Fruit fly (Drosophila melanogaster) whole organism, embryonic: ENCODE data around the gene Cad88C.

Source experiments
- Atf3 ChIP-seq: fragments of 200-800 bp; sonication (Bioruptor generic); optimal IDR thresholded peaks from 3 replicates; lab custom pipeline; 2016; ENCODE audit warnings: missing biosample characterization, missing genetic modification characterization
- CG10462 ChIP-seq: fragments of 200-800 bp; sonication (Bioruptor generic); optimal IDR thresholded peaks from 2 replicates; lab custom pipeline; 2016; ENCODE audit warnings: missing biosample characterization, missing genetic modification characterization
- CG11695 ChIP-seq: fragments of 200-800 bp; sonication (Bioruptor generic); IDR thresholded peaks from 3 replicates; pipeline ENCODE4 v1.3.6; 2022; ENCODE audit warnings: missing biosample characterization, missing genetic modification characterization
- CG12391 ChIP-seq: fragments of 200-800 bp; sonication (Bioruptor generic); optimal IDR thresholded peaks from 3 replicates; lab custom pipeline; 2018; ENCODE audit warnings: missing biosample characterization, mild to moderate bottlenecking, missing genetic modification characterization, moderate library complexity
- CG15696 ChIP-seq: fragments of 200-800 bp; sonication (Bioruptor generic); optimal IDR thresholded peaks from 2 replicates; lab custom pipeline; 2019; ENCODE audit warnings: missing biosample characterization, mild to moderate bottlenecking, missing genetic modification characterization, moderate library complexity
- CG2199 ChIP-seq: fragments of 200-800 bp; sonication (Bioruptor generic); IDR thresholded peaks from 3 replicates; pipeline ENCODE4 v1.3.6; 2022; ENCODE audit warnings: missing biosample characterization, missing genetic modification characterization
- CG2678 ChIP-seq: fragments of 200-800 bp; sonication (Bioruptor generic); optimal IDR thresholded peaks from 3 replicates; lab custom pipeline; 2019; ENCODE audit warnings: missing biosample characterization, mild to moderate bottlenecking, missing genetic modification characterization, moderate library complexity
- CG34422 ChIP-seq: fragments of 200-800 bp; sonication (Bioruptor generic); IDR thresholded peaks from 3 replicates; pipeline ENCODE4 v1.3.6; 2022; ENCODE audit warnings: missing biosample characterization, missing genetic modification characterization
- CG3995 ChIP-seq: fragments of 200-800 bp; sonication (Bioruptor generic); optimal IDR thresholded peaks from 3 replicates; lab custom pipeline; 2016; ENCODE audit warnings: missing biosample characterization, missing genetic modification characterization
- CG6175 ChIP-seq: fragments of 200-800 bp; sonication (Bioruptor generic); IDR thresholded peaks from 3 replicates; pipeline ENCODE4 v1.3.6; 2022; ENCODE audit warnings: missing biosample characterization, missing genetic modification characterization
- CG6791 ChIP-seq: fragments of 200-800 bp; sonication (Bioruptor generic); IDR thresholded peaks from 3 replicates; pipeline ENCODE4 v1.3.6; 2022; ENCODE audit warnings: missing biosample characterization, missing genetic modification characterization; ENCODE audit not compliant: partially characterized antibody
- CG7556 ChIP-seq: fragments of 200-800 bp; sonication (Bioruptor generic); optimal IDR thresholded peaks from 2 replicates; lab custom pipeline; 2017; ENCODE audit warnings: missing biosample characterization, mild to moderate bottlenecking, missing genetic modification characterization
- CG7839 ChIP-seq: fragments of 200-800 bp; sonication (Bioruptor generic); optimal IDR thresholded peaks from 3 replicates; lab custom pipeline; 2018; ENCODE audit warnings: missing biosample characterization, mild to moderate bottlenecking, missing genetic modification characterization, moderate library complexity
- CG8089 ChIP-seq: fragments of 200-800 bp; sonication (Bioruptor generic); optimal IDR thresholded peaks from 3 replicates; lab custom pipeline; 2016; ENCODE audit warnings: missing biosample characterization, missing genetic modification characterization
- Camta ChIP-seq: fragments of 200-800 bp; sonication (Bioruptor generic); optimal IDR thresholded peaks from 2 replicates; lab custom pipeline; 2016; ENCODE audit warnings: missing biosample characterization, missing genetic modification characterization
- E2f1 ChIP-seq: fragments of 200-800 bp; sonication (Bioruptor generic); IDR thresholded peaks from 2 replicates; pipeline ENCODE4 v1.3.6; 2022; ENCODE audit warnings: missing biosample characterization, missing genetic modification characterization
- Ets97D ChIP-seq: fragments of 200-800 bp; sonication (Bioruptor generic); optimal IDR thresholded peaks from 3 replicates; lab custom pipeline; 2016; ENCODE audit warnings: missing biosample characterization, missing genetic modification characterization
- Hmx ChIP-seq: fragments of 200-800 bp; sonication (Bioruptor generic); optimal IDR thresholded peaks from 2 replicates; lab custom pipeline; 2016; ENCODE audit warnings: missing biosample characterization, missing genetic modification characterization
- Kr ChIP-seq: fragments of 200-800 bp; sonication (Bioruptor generic); optimal IDR thresholded peaks from 2 replicates; lab custom pipeline; 2017; ENCODE audit warnings: missing biosample characterization, mild to moderate bottlenecking, missing genetic modification characterization
- Med ChIP-seq: fragments of 200-800 bp; sonication (Bioruptor generic); peaks from one replicate; lab custom pipeline; 2016; ENCODE audit warnings: missing biosample characterization, missing genetic modification characterization, mild to moderate bottlenecking, inconsistent platforms, moderate library complexity
- Mes4 ChIP-seq: fragments of 200-800 bp; sonication (Bioruptor generic); optimal IDR thresholded peaks from 2 replicates; lab custom pipeline; 2016; ENCODE audit warnings: missing biosample characterization, missing genetic modification characterization
- Spps ChIP-seq: fragments of 200-800 bp; sonication (Bioruptor generic); optimal IDR thresholded peaks from 2 replicates; lab custom pipeline; 2018; ENCODE audit warnings: missing biosample characterization, mild to moderate bottlenecking, missing genetic modification characterization
- Trl ChIP-seq, 3 experiments: fragments of >200 bp in 2 of 3; fragments of 200-800 bp in 1 of 3; sonication (Bioruptor generic) in 1 of 3; optimal IDR thresholded peaks; 2 replicates in 1 of 3; 3 replicates in 2 of 3; lab custom pipeline; 2016 to 2017; ENCODE audit warnings: missing biosample characterization in 1 of 3, missing genetic modification characterization in 1 of 3
- ac ChIP-seq: fragments of 200-800 bp; sonication (Bioruptor generic); optimal IDR thresholded peaks from 3 replicates; lab custom pipeline; 2017; ENCODE audit warnings: missing biosample characterization, mild to moderate bottlenecking, missing genetic modification characterization
- ase ChIP-seq: fragments of 200-800 bp; sonication (Bioruptor generic); IDR thresholded peaks from 3 replicates; pipeline ENCODE4 v1.3.6; 2022; ENCODE audit warnings: missing biosample characterization, missing genetic modification characterization
- chn ChIP-seq: fragments of 200-800 bp; sonication (Bioruptor generic); optimal IDR thresholded peaks from 2 replicates; lab custom pipeline; 2016; ENCODE audit warnings: missing biosample characterization, missing genetic modification characterization
- crol ChIP-seq: fragments of 200-800 bp; sonication (Bioruptor generic); IDR thresholded peaks from 2 replicates; pipeline ENCODE4 v1.3.6; 2022; ENCODE audit warnings: missing biosample characterization, missing genetic modification characterization
- crp ChIP-seq, 2 experiments: fragments of 200-800 bp; sonication (Bioruptor generic); optimal IDR thresholded peaks; 2 replicates in 1 of 2; 3 replicates in 1 of 2; lab custom pipeline; 2017; ENCODE audit warnings: missing biosample characterization in 2 of 2, missing genetic modification characterization in 2 of 2, mild to moderate bottlenecking in 1 of 2, moderate library complexity in 1 of 2
- dm ChIP-seq: fragments of 200-800 bp; sonication (Bioruptor generic); optimal IDR thresholded peaks from 3 replicates; lab custom pipeline; 2016; ENCODE audit warnings: missing biosample characterization, missing genetic modification characterization
- dmrt11E ChIP-seq: fragments of 200-800 bp; sonication (Bioruptor generic); optimal IDR thresholded peaks from 3 replicates; lab custom pipeline; 2018; ENCODE audit warnings: missing biosample characterization, mild to moderate bottlenecking, missing genetic modification characterization, moderate library complexity
- dysf ChIP-seq: fragments of 200-800 bp; sonication (Bioruptor generic); IDR thresholded peaks from 3 replicates; pipeline ENCODE4 v1.3.6; 2022; ENCODE audit warnings: missing biosample characterization, missing genetic modification characterization
- eve ChIP-seq, 2 experiments: fragments of >200 bp; optimal IDR thresholded peaks; 2 replicates each; lab custom pipeline; 2017; ENCODE audit warnings: missing biosample characterization in 2 of 2, missing genetic modification characterization in 2 of 2
- ftz-f1 ChIP-seq: fragments of 200-800 bp; sonication (Bioruptor generic); optimal IDR thresholded peaks from 2 replicates; lab custom pipeline; 2016; ENCODE audit warnings: missing biosample characterization, missing genetic modification characterization
- h ChIP-seq: fragments of >200 bp; optimal IDR thresholded peaks from 2 replicates; lab custom pipeline; 2017
- ham ChIP-seq: fragments of 200-800 bp; sonication (Bioruptor generic); IDR thresholded peaks from 2 replicates; pipeline ENCODE4 v1.3.6; 2022; ENCODE audit warnings: missing biosample characterization, missing genetic modification characterization
- hbn ChIP-seq: fragments of 200-800 bp; sonication (Bioruptor generic); IDR thresholded peaks from 2 replicates; pipeline ENCODE4 v1.3.6; 2022; ENCODE audit warnings: missing biosample characterization, missing genetic modification characterization; ENCODE audit not compliant: partially characterized antibody
- jing ChIP-seq: fragments of 200-800 bp; sonication (Bioruptor generic); optimal IDR thresholded peaks from 2 replicates; lab custom pipeline; 2018; ENCODE audit warnings: missing biosample characterization, mild to moderate bottlenecking, missing genetic modification characterization
- klu ChIP-seq: fragments of 200-800 bp; sonication (Bioruptor generic); IDR thresholded peaks from 2 replicates; pipeline ENCODE4 v1.3.6; 2022; ENCODE audit warnings: missing biosample characterization, missing genetic modification characterization
- lilli ChIP-seq: fragments of 200-800 bp; sonication (Bioruptor generic); optimal IDR thresholded peaks from 3 replicates; lab custom pipeline; 2016; ENCODE audit warnings: missing biosample characterization, missing genetic modification characterization
- lmd ChIP-seq: fragments of 200-800 bp; sonication (Bioruptor generic); IDR thresholded peaks from 2 replicates; pipeline ENCODE4 v1.3.6; 2022; ENCODE audit warnings: missing biosample characterization, missing genetic modification characterization
- lov ChIP-seq, 2 experiments: fragments of 200-800 bp in 1 of 2; fragments of >200 bp in 1 of 2; sonication (Bioruptor generic) in 1 of 2; IDR thresholded peaks in 1 of 2; optimal IDR thresholded peaks in 1 of 2; 2 replicates in 1 of 2; 3 replicates in 1 of 2; pipeline versions ENCODE4 v1.3.6 to Lab custom; 2017 to 2022; ENCODE audit warnings: missing biosample characterization in 1 of 2, missing genetic modification characterization in 1 of 2
- ro ChIP-seq: fragments of 200-800 bp; sonication (Bioruptor generic); IDR thresholded peaks from 2 replicates; pipeline ENCODE4 v1.3.6; 2022; ENCODE audit warnings: missing biosample characterization, missing genetic modification characterization
- sd ChIP-seq: fragments of 200-800 bp; sonication (Bioruptor generic); optimal IDR thresholded peaks from 3 replicates; lab custom pipeline; 2018; ENCODE audit warnings: missing biosample characterization, mild to moderate bottlenecking, missing genetic modification characterization, moderate library complexity
- stwl ChIP-seq: fragments of 200-800 bp; sonication (Bioruptor generic); optimal IDR thresholded peaks from 3 replicates; lab custom pipeline; 2018; ENCODE audit warnings: missing biosample characterization, mild to moderate bottlenecking, missing genetic modification characterization, moderate library complexity
- tgo ChIP-seq: fragments of 200-800 bp; sonication (Bioruptor generic); IDR thresholded peaks from 3 replicates; pipeline ENCODE4 v1.3.6; 2022; ENCODE audit warnings: missing biosample characterization, missing genetic modification characterization
- toy ChIP-seq: fragments of 200-800 bp; sonication (Bioruptor generic); IDR thresholded peaks from 2 replicates; pipeline ENCODE4 v1.3.6; 2022; ENCODE audit warnings: missing biosample characterization, missing genetic modification characterization
- wek ChIP-seq: fragments of 200-800 bp; sonication (Bioruptor generic); optimal IDR thresholded peaks from 3 replicates; lab custom pipeline; 2018; ENCODE audit warnings: missing biosample characterization, mild to moderate bottlenecking, missing genetic modification characterization, moderate library complexity
- wor ChIP-seq: fragments of 200-800 bp; sonication (Bioruptor generic); IDR thresholded peaks from 2 replicates; pipeline ENCODE4 v1.3.6; 2022; ENCODE audit warnings: missing biosample characterization, missing genetic modification characterization
- zf30C ChIP-seq: fragments of 200-800 bp; sonication (Bioruptor generic); optimal IDR thresholded peaks from 3 replicates; lab custom pipeline; 2018; ENCODE audit warnings: missing biosample characterization, mild to moderate bottlenecking, missing genetic modification characterization
- zfh1 ChIP-seq: fragments of 200-800 bp; sonication (Bioruptor generic); IDR thresholded peaks from 3 replicates; pipeline ENCODE4 v1.3.6; 2022; ENCODE audit warnings: missing biosample characterization, missing genetic modification characterization

Gene Cad88C

DNA sequence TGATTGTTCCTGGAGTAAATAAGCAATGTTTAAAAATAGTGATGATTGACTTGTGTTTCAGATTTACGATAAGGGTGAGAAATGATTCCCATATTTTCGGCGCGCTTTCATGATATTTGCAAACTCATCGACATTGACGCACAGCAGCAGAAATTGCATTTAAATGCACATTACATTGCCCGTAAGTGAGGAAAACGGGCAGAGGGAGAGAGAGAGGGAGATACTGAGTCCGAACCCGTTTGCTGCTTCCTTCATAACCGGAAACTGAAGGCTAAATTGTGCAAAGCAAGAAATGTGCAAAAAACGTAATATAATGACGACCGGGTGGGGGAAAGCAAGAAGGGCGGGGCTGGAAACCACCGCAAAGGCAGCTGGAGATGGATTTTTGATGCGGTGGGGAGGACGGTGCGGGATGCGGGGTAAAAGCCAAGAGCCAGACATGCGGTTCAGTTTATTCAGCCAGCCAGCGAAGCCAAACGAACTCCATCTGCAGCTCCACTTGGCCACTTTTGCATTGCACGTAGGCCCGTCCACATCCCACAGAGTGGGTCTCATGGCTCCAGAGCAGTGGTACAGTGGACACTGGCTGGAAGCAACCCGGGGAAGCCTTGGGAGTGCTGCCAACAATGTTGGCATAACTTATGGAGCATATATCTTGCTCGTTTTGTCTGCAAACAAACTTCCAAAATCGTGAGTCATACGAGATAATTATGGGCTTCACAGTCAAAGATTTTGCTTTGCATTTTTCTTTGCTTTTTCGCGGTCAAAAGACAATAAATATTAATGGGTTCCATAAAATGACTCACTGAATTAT lies 23.0 kb downstream of the Cad88C start (continued):
- TF ChIP-seq E2f1 = no peak
- no peak for TF ChIP-seq Kr (GFP tag; lab: Kevin White, UChicago)
- no peak for TF ChIP-seq chn (GFP tag; lab: Kevin White, UChicago)
- TF ChIP-seq tgo = no peak
- no peak for TF ChIP-seq Hmx (GFP tag; lab: Kevin White, UChicago)
- no peak for TF ChIP-seq dmrt11E (tag; lab: Kevin White, UChicago)
- no peak for TF ChIP-seq CG12391 (tag; lab: Kevin White, UChicago)
- TF ChIP-seq dysf (GFP tag; lab: Robert Waterston, UW) = 0 out of 3 replicates have a peak, but pooled peaks have one; percentile 38
- TF ChIP-seq Atf3 (GFP tag; lab: Kevin White, UChicago) = no peak
- TF ChIP-seq stwl (tag; lab: Kevin White, UChicago) = no peak
- no peak for TF ChIP-seq Trl (optimal IDR thresholded peaks at IDR 0.05; lab: Kevin White, UChicago)
- no peak for TF ChIP-seq Trl (GFP tag; optimal IDR thresholded peaks at IDR 0.05; lab: Kevin White, UChicago)
- TF ChIP-seq zf30C (GFP tag; lab: Kevin White, UChicago) = no peak
- TF ChIP-seq ham (GFP tag; lab: Robert Waterston, UW) = no peak
- TF ChIP-seq wor (GFP tag; lab: Robert Waterston, UW) = no peak
- TF ChIP-seq CG6175 (GFP tag; lab: Robert Waterston, UW) = 0 out of 3 replicates have a peak, but pooled peaks have one; percentile 9
- TF ChIP-seq sd (tag; lab: Kevin White, UChicago) = no peak
- TF ChIP-seq ftz-f1 (GFP tag; lab: Kevin White, UChicago) = no peak
- TF ChIP-seq Mes4 (GFP tag; lab: Kevin White, UChicago) = no peak
- peak; percentile 58 for TF ChIP-seq Med (GFP tag; lab: Kevin White, UChicago)
- no peak for TF ChIP-seq lmd (GFP tag; lab: Robert Waterston, UW)
- no peak for TF ChIP-seq CG8089
- no peak for TF ChIP-seq CG7839 (tag; lab: Kevin White, UChicago)
- TF ChIP-seq Ets97D = no peak
- TF ChIP-seq Spps (tag; lab: Kevin White, UChicago) = no peak
- TF ChIP-seq eve (GFP tag; optimal IDR thresholded peaks at IDR 0.05; lab: Kevin White, UChicago) = no peak
- no peak for TF ChIP-seq crp (GFP tag; optimal IDR thresholded peaks at IDR 0.05; lab: Kevin White, UChicago)
- no peak for TF ChIP-seq CG2199 (GFP tag; lab: Robert Waterston, UW)
- no peak for TF ChIP-seq dm (GFP tag; lab: Kevin White, UChicago)
- TF ChIP-seq Camta (GFP tag; lab: Kevin White, UChicago) = no peak
- TF ChIP-seq crol (GFP tag; lab: Robert Waterston, UW) = 0 out of 2 replicates have a peak, but pooled peaks have one; percentile 47
- no peak for TF ChIP-seq ac (GFP tag; lab: Kevin White, UChicago)
- TF ChIP-seq hbn = no peak
- no peak for TF ChIP-seq zfh1 (GFP tag; lab: Robert Waterston, UW)
- no peak for TF ChIP-seq CG7556 (GFP tag; lab: Kevin White, UChicago)
- no peak for TF ChIP-seq jing (GFP tag; lab: Kevin White, UChicago)
- no peak for TF ChIP-seq CG2678 (tag; lab: Kevin White, UChicago)
- TF ChIP-seq CG3995 (GFP tag; lab: Kevin White, UChicago) = no peak
- TF ChIP-seq lov (optimal IDR thresholded peaks at IDR 0.05; lab: Kevin White, UChicago) = no peak
- TF ChIP-seq lov (GFP tag; IDR thresholded peaks at IDR 0.05; lab: Robert Waterston, UW) = no peak
- TF ChIP-seq lilli (GFP tag; lab: Kevin White, UChicago) = no peak
- TF ChIP-seq CG6791 (GFP tag; lab: Robert Waterston, UW) = no peak
- no peak for TF ChIP-seq ro
- 0 out of 3 replicates have a peak, but pooled peaks have one; percentile 25 for TF ChIP-seq CG34422 (GFP tag; lab: Robert Waterston, UW)
- TF ChIP-seq wek = no peak
- no peak for TF ChIP-seq klu (GFP tag; lab: Robert Waterston, UW)
- no peak for TF ChIP-seq CG15696
- TF ChIP-seq CG11695 (GFP tag; lab: Robert Waterston, UW) = no peak
- no peak for TF ChIP-seq h
- no peak for TF ChIP-seq CG10462 (GFP tag; lab: Kevin White, UChicago)
- TF ChIP-seq ase (GFP tag; lab: Robert Waterston, UW) = 0 out of 3 replicates have a peak, but pooled peaks have one; percentile 11
- TF ChIP-seq toy (GFP tag; lab: Robert Waterston, UW) = no peak
